Fruit fly (Drosophila melanogaster) whole organism, embryonic: Measurements from ENCODE around the gene GCC88.

Experiments
- Antp ChIP-seq: fragments of 200-800 bp; sonication (Bioruptor generic); optimal IDR thresholded peaks from 3 replicates; lab custom pipeline; 2016; ENCODE audit warnings: missing biosample characterization, missing genetic modification characterization
- Atf-2 ChIP-seq: fragments of 200-800 bp; sonication (Bioruptor generic); optimal IDR thresholded peaks from 2 replicates; lab custom pipeline; 2016; ENCODE audit warnings: missing biosample characterization, missing genetic modification characterization
- CG1024 ChIP-seq: fragments of 200-800 bp; sonication (Bioruptor generic); IDR thresholded peaks from 2 replicates; pipeline ENCODE4 v1.3.6; 2022; ENCODE audit warnings: missing biosample characterization, missing genetic modification characterization
- CG11560 ChIP-seq: fragments of 200-800 bp; sonication (Bioruptor generic); IDR thresholded peaks from 3 replicates; pipeline ENCODE4 v1.3.6; 2022; ENCODE audit warnings: missing biosample characterization, missing genetic modification characterization
- CG12071 ChIP-seq: fragments of 200-800 bp; sonication (Bioruptor generic); optimal IDR thresholded peaks from 3 replicates; lab custom pipeline; 2018; ENCODE audit warnings: missing biosample characterization, mild to moderate bottlenecking, missing genetic modification characterization
- CG12744 ChIP-seq: fragments of 200-800 bp; sonication (Bioruptor generic); optimal IDR thresholded peaks from 2 replicates; lab custom pipeline; 2016; ENCODE audit warnings: missing biosample characterization, missing genetic modification characterization
- CG13424 ChIP-seq: fragments of 200-800 bp; sonication (Bioruptor generic); optimal IDR thresholded peaks from 2 replicates; lab custom pipeline; 2019; ENCODE audit warnings: missing biosample characterization, mild to moderate bottlenecking, missing genetic modification characterization, moderate library complexity
- CG14014 ChIP-seq: fragments of 200-800 bp; sonication (Bioruptor generic); IDR thresholded peaks from 2 replicates; pipeline ENCODE4 v1.3.6; 2022; ENCODE audit warnings: missing biosample characterization, missing genetic modification characterization
- CG14710 ChIP-seq: fragments of 200-800 bp; sonication (Bioruptor generic); optimal IDR thresholded peaks from 3 replicates; lab custom pipeline; 2019; ENCODE audit warnings: missing biosample characterization, mild to moderate bottlenecking, missing genetic modification characterization, moderate library complexity
- CG14965 ChIP-seq: fragments of 200-800 bp; sonication (Bioruptor generic); optimal IDR thresholded peaks from 2 replicates; lab custom pipeline; 2016; ENCODE audit warnings: missing biosample characterization, missing genetic modification characterization, borderline replicate concordance
- CG15269 ChIP-seq: fragments of 200-800 bp; sonication (Bioruptor generic); optimal IDR thresholded peaks from 2 replicates; lab custom pipeline; 2018; ENCODE audit warnings: missing biosample characterization, mild to moderate bottlenecking, missing genetic modification characterization, moderate library complexity
- CG18011 ChIP-seq: fragments of 200-800 bp; sonication (Bioruptor generic); optimal IDR thresholded peaks from 2 replicates; lab custom pipeline; 2017; ENCODE audit warnings: missing biosample characterization, missing genetic modification characterization, mild to moderate bottlenecking, moderate library complexity, missing genotype
- CG2678 ChIP-seq: fragments of 200-800 bp; sonication (Bioruptor generic); optimal IDR thresholded peaks from 3 replicates; lab custom pipeline; 2019; ENCODE audit warnings: missing biosample characterization, mild to moderate bottlenecking, missing genetic modification characterization, moderate library complexity
- CG30431 ChIP-seq: fragments of 200-800 bp; sonication (Bioruptor generic); optimal IDR thresholded peaks from 2 replicates; lab custom pipeline; 2017; ENCODE audit warnings: missing biosample characterization, missing genetic modification characterization
- CG3281 ChIP-seq: fragments of 200-800 bp; sonication (Bioruptor generic); optimal IDR thresholded peaks from 3 replicates; lab custom pipeline; 2017; ENCODE audit warnings: missing biosample characterization, mild to moderate bottlenecking, missing genetic modification characterization
- CG4730 ChIP-seq: fragments of 200-800 bp; sonication (Bioruptor generic); IDR thresholded peaks from 2 replicates; pipeline ENCODE4 v1.3.6; 2022; ENCODE audit warnings: missing biosample characterization, missing genetic modification characterization
- CG6175 ChIP-seq: fragments of 200-800 bp; sonication (Bioruptor generic); IDR thresholded peaks from 3 replicates; pipeline ENCODE4 v1.3.6; 2022; ENCODE audit warnings: missing biosample characterization, missing genetic modification characterization
- CG7357 ChIP-seq: fragments of 200-800 bp; sonication (Bioruptor generic); IDR thresholded peaks from 3 replicates; pipeline ENCODE4 v1.3.6; 2022; ENCODE audit warnings: missing biosample characterization, missing genetic modification characterization
- D19A ChIP-seq: fragments of 200-800 bp; optimal IDR thresholded peaks from 3 replicates; lab custom pipeline; 2019; ENCODE audit warnings: missing biosample characterization, mild to moderate bottlenecking, missing genetic modification characterization, moderate library complexity
- Dp ChIP-seq: fragments of 200-800 bp; sonication (Bioruptor generic); optimal IDR thresholded peaks from 2 replicates; lab custom pipeline; 2018; ENCODE audit warnings: missing biosample characterization, mild to moderate bottlenecking, missing genetic modification characterization, moderate library complexity
- ERR ChIP-seq: fragments of 200-800 bp; sonication (Bioruptor generic); optimal IDR thresholded peaks from 2 replicates; lab custom pipeline; 2016; ENCODE audit warnings: missing biosample characterization, missing genetic modification characterization
- Fer1 ChIP-seq: fragments of 200-800 bp; sonication (Bioruptor generic); optimal IDR thresholded peaks from 2 replicates; lab custom pipeline; 2017; ENCODE audit warnings: missing biosample characterization, mild to moderate bottlenecking, missing genetic modification characterization
- Fer2 ChIP-seq: fragments of 200-800 bp; sonication (Bioruptor generic); optimal IDR thresholded peaks from 2 replicates; lab custom pipeline; 2018; ENCODE audit warnings: missing biosample characterization, mild to moderate bottlenecking, missing genetic modification characterization, moderate library complexity
- HLHmδ ChIP-seq: fragments of 200-800 bp; sonication (Bioruptor generic); optimal IDR thresholded peaks from 2 replicates; lab custom pipeline; 2018; ENCODE audit warnings: missing biosample characterization, mild to moderate bottlenecking, missing genetic modification characterization, moderate library complexity
- Lpt ChIP-seq: fragments of >200 bp; optimal IDR thresholded peaks from 2 replicates; lab custom pipeline; 2018; ENCODE audit warnings: missing biosample characterization, missing genetic modification characterization
- Mes4 ChIP-seq: fragments of 200-800 bp; sonication (Bioruptor generic); optimal IDR thresholded peaks from 2 replicates; lab custom pipeline; 2016; ENCODE audit warnings: missing biosample characterization, missing genetic modification characterization
- Rx ChIP-seq: fragments of 200-800 bp; sonication (Bioruptor generic); IDR thresholded peaks from 2 replicates; pipeline ENCODE4 v1.3.6; 2022; ENCODE audit warnings: missing biosample characterization, missing genetic modification characterization
- Sry-δ ChIP-seq: fragments of 200-800 bp; sonication (Bioruptor generic); optimal IDR thresholded peaks from 2 replicates; lab custom pipeline; 2016; ENCODE audit warnings: missing biosample characterization, missing genetic modification characterization
- aop ChIP-seq: fragments of 200-800 bp; sonication (Bioruptor generic); IDR thresholded peaks from 2 replicates; pipeline ENCODE4 v1.3.6; 2022; ENCODE audit warnings: missing biosample characterization, missing genetic modification characterization
- ato ChIP-seq: fragments of 200-800 bp; sonication (Bioruptor generic); IDR thresholded peaks from 2 replicates; pipeline ENCODE4 v1.3.6; 2022; ENCODE audit warnings: missing biosample characterization, missing genetic modification characterization; ENCODE audit not compliant: partially characterized antibody
- az2 ChIP-seq: fragments of 200-800 bp; sonication (Bioruptor generic); optimal IDR thresholded peaks from 3 replicates; lab custom pipeline; 2016; ENCODE audit warnings: missing biosample characterization, missing genetic modification characterization
- bbx ChIP-seq: fragments of 200-800 bp; sonication (Bioruptor generic); IDR thresholded peaks from 2 replicates; pipeline ENCODE4 v1.3.6; 2022; ENCODE audit warnings: missing biosample characterization, missing genetic modification characterization; ENCODE audit not compliant: partially characterized antibody
- bowl ChIP-seq: fragments of 200-800 bp; sonication (Bioruptor generic); IDR thresholded peaks from 2 replicates; pipeline ENCODE4 v1.3.6; 2022; ENCODE audit warnings: missing biosample characterization, missing genetic modification characterization
- chinmo ChIP-seq: fragments of 200-800 bp; sonication (Bioruptor generic); IDR thresholded peaks from 4 replicates; pipeline ENCODE4 v1.3.6; 2022; ENCODE audit warnings: missing biosample characterization, missing genetic modification characterization; ENCODE audit not compliant: partially characterized antibody
- chn ChIP-seq: fragments of 200-800 bp; sonication (Bioruptor generic); optimal IDR thresholded peaks from 2 replicates; lab custom pipeline; 2016; ENCODE audit warnings: missing biosample characterization, missing genetic modification characterization
- crc ChIP-seq: fragments of 200-800 bp; sonication (Bioruptor generic); optimal IDR thresholded peaks from 2 replicates; lab custom pipeline; 2016; ENCODE audit warnings: missing biosample characterization, missing genetic modification characterization
- dmrt11E ChIP-seq: fragments of 200-800 bp; sonication (Bioruptor generic); optimal IDR thresholded peaks from 3 replicates; lab custom pipeline; 2018; ENCODE audit warnings: missing biosample characterization, mild to moderate bottlenecking, missing genetic modification characterization, moderate library complexity
- dmrt99B ChIP-seq: fragments of 200-800 bp; sonication (Bioruptor generic); optimal IDR thresholded peaks from 2 replicates; lab custom pipeline; 2018; ENCODE audit warnings: missing biosample characterization, mild to moderate bottlenecking, missing genetic modification characterization, moderate library complexity
- insv ChIP-seq, 2 experiments: fragments of 200-800 bp; sonication (Bioruptor generic); optimal IDR thresholded peaks; 3 replicates each; lab custom pipeline; 2016 to 2018; ENCODE audit warnings: missing biosample characterization in 2 of 2, missing genetic modification characterization in 2 of 2
- ken ChIP-seq: fragments of 200-800 bp; sonication (Bioruptor generic); IDR thresholded peaks from 3 replicates; pipeline ENCODE4 v1.3.6; 2022; ENCODE audit warnings: missing biosample characterization, missing genetic modification characterization
- odd ChIP-seq: fragments of 200-800 bp; sonication (Bioruptor generic); optimal IDR thresholded peaks from 2 replicates; lab custom pipeline; 2017; ENCODE audit warnings: missing biosample characterization, mild to moderate bottlenecking, missing genetic modification characterization
- otp ChIP-seq: fragments of 200-800 bp; sonication (Bioruptor generic); IDR thresholded peaks from 3 replicates; pipeline ENCODE4, ENCODE4 v1.3.6; 2022; ENCODE audit warnings: missing biosample characterization, missing genetic modification characterization
- phol ChIP-seq: fragments of 200-800 bp; sonication (Bioruptor generic); optimal IDR thresholded peaks from 3 replicates; lab custom pipeline; 2018; ENCODE audit warnings: missing biosample characterization, mild to moderate bottlenecking, missing genetic modification characterization, moderate library complexity
- pros ChIP-seq: fragments of 200-800 bp; sonication (Bioruptor generic); optimal IDR thresholded peaks from 3 replicates; lab custom pipeline; 2019; ENCODE audit warnings: missing biosample characterization, mild to moderate bottlenecking, missing genetic modification characterization, moderate library complexity
- sc ChIP-seq, 3 experiments: fragments of >200 bp in 2 of 3; fragments of 200-800 bp in 1 of 3; sonication (Bioruptor generic) in 1 of 3; optimal IDR thresholded peaks; 2 replicates in 2 of 3; 3 replicates in 1 of 3; lab custom pipeline; 2017; ENCODE audit warnings: mild to moderate bottlenecking in 1 of 3, missing biosample characterization in 1 of 3, missing genetic modification characterization in 1 of 3, missing genetic modification reagents in 1 of 3
- seq ChIP-seq: fragments of 200-800 bp; sonication (Bioruptor generic); IDR thresholded peaks from 2 replicates; pipeline ENCODE4 v1.3.6; 2022; ENCODE audit warnings: missing biosample characterization, missing genetic modification characterization
- slbo ChIP-seq: fragments of 200-800 bp; sonication (Bioruptor generic); IDR thresholded peaks from 2 replicates; pipeline ENCODE4 v1.3.6; 2022; ENCODE audit warnings: missing biosample characterization, missing genetic modification characterization
- sr ChIP-seq: fragments of 200-800 bp; sonication (Bioruptor generic); IDR thresholded peaks from 3 replicates; pipeline ENCODE4 v1.3.6; 2022; ENCODE audit warnings: missing biosample characterization, missing genetic modification characterization
- tna ChIP-seq: fragments of 200-800 bp; sonication (Bioruptor generic); IDR thresholded peaks from 2 replicates; pipeline ENCODE4 v1.3.6; 2022; ENCODE audit warnings: missing biosample characterization, missing genetic modification characterization; ENCODE audit not compliant: partially characterized antibody
- zf30C ChIP-seq: fragments of 200-800 bp; sonication (Bioruptor generic); optimal IDR thresholded peaks from 3 replicates; lab custom pipeline; 2018; ENCODE audit warnings: missing biosample characterization, mild to moderate bottlenecking, missing genetic modification characterization

Gene GCC88

DNA sequence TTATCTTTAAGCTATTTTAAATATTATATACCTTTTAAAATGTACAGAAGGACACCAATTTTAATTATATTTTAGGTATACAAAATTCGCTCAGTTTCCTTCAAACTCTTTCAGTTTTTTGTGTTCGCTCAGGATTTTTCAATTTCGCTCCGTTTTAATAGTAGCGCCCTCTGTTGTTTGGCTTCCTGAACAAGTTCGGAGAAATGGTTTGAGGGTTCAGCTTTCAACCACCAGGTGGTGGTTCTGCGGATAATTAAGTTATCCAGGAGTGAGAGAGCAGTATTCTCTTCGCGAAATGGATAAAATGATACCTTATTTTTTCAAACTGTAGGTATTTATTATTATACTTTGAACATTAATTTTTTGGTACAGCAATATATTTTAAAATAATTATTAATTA, 38.6 kb upstream of the GCC88 start (continued):
- TF ChIP-seq CG13424 (peak; percentile 74), CG1024 (peak; percentile 59; the same call in 1 of the 2 replicates), crc (GFP tag; lab: Kevin White, UChicago) (no peak), zf30C (GFP tag; lab: Kevin White, UChicago) (peak; percentile 35), CG18011 (GFP tag; lab: Kevin White, UChicago) (no peak), bowl (no peak), CG12744 (GFP tag; lab: Kevin White, UChicago) (peak; percentile 37), dmrt11E (tag; lab: Kevin White, UChicago) (peak; percentile 78), insv (GFP tag; optimal IDR thresholded peaks at IDR 0.05; lab: Kevin White, UChicago) (peak in 1 of 2 experiments; percentile 65), CG15269 (tag; lab: Kevin White, UChicago) (no peak), Fer1 (GFP tag; lab: Kevin White, UChicago) (no peak), chn (GFP tag; lab: Kevin White, UChicago) (peak; percentile 73), dmrt99B (tag; lab: Kevin White, UChicago) (no peak), ato (GFP tag; lab: Robert Waterston, UW) (no peak), Sry-δ (GFP tag; lab: Kevin White, UChicago) (no peak), CG11560 (no peak), CG7357 (GFP tag; lab: Robert Waterston, UW) (no peak), Lpt (GFP tag; lab: Kevin White, UChicago) (peak; percentile 97), D19A (tag; lab: Kevin White, UChicago) (no peak), ERR (GFP tag; lab: Kevin White, UChicago) (no peak), seq (GFP tag; lab: Robert Waterston, UW) (peak; percentile 45; the same call in 1 of the 2 replicates), bbx (no peak), CG12071 (peak; percentile 82), CG14014 (GFP tag; lab: Robert Waterston, UW) (no peak), aop (GFP tag; lab: Robert Waterston, UW) (no peak), CG4730 (GFP tag; lab: Robert Waterston, UW) (no peak; the same call in 1 of the 2 replicates), Rx (GFP tag; lab: Robert Waterston, UW) (peak; percentile 48; the same call in 1 of the 2 replicates), slbo (no peak), otp (GFP tag; lab: Robert Waterston, UW) (peak; percentile 64), CG2678 (tag; lab: Kevin White, UChicago) (no peak), az2 (GFP tag; lab: Kevin White, UChicago) (peak; percentile 82), HLHmδ (GFP tag; lab: Kevin White, UChicago) (peak; percentile 94), ken (GFP tag; lab: Robert Waterston, UW) (peak; percentile 30; the same call in 1 of the 3 replicates), Mes4 (GFP tag; lab: Kevin White, UChicago) (peak; percentile 65), tna (GFP tag; lab: Robert Waterston, UW) (no peak), CG3281 (no peak), CG6175 (GFP tag; lab: Robert Waterston, UW) (no peak), sc (optimal IDR thresholded peaks at IDR 0.05; lab: Kevin White, UChicago) (no peak), sc (GFP tag; optimal IDR thresholded peaks at IDR 0.05; lab: Kevin White, UChicago) (peak; percentile 73), CG30431 (GFP tag; lab: Kevin White, UChicago) (peak; percentile 55), Antp (GFP tag; lab: Kevin White, UChicago) (peak; percentile 54), Fer2 (tag; lab: Kevin White, UChicago) (peak; percentile 45), sr (GFP tag; lab: Robert Waterston, UW) (no peak), CG14710 (tag; lab: Kevin White, UChicago) (no peak), chinmo (no peak), Atf-2 (GFP tag; lab: Kevin White, UChicago) (peak; percentile 47), phol (tag; lab: Kevin White, UChicago) (peak; percentile 48), Dp (no peak), pros (GFP tag; lab: Kevin White, UChicago) (no peak), odd (GFP tag; lab: Kevin White, UChicago) (peak; percentile 79), CG14965 (GFP tag; lab: Kevin White, UChicago) (peak; percentile 98)
